Worm (Caenorhabditis elegans) whole organism, early embryonic: ENCODE data around the gene mut-15.
A peak's percentile ranks its signal among the peaks of the same experiment; 100 is the strongest.

Experiments
- B0310.2 ChIP-seq: sonication (generic microtip); optimal IDR thresholded peaks from 2 replicates; lab custom pipeline; 2016; ENCODE audit warnings: mild to moderate bottlenecking, missing genetic modification characterization, missing compliant biosample characterization
- F13C5.2 ChIP-seq: sonication (generic microtip); optimal IDR thresholded peaks from 2 replicates; lab custom pipeline; 2017; ENCODE audit warnings: mild to moderate bottlenecking, missing genetic modification characterization, inconsistent platforms, missing compliant biosample characterization
- aly-1 ChIP-seq: sonication (generic microtip); optimal IDR thresholded peaks from 2 replicates; lab custom pipeline; 2016; ENCODE audit warnings: missing genetic modification characterization, missing compliant biosample characterization
- ama-1 ChIP-seq: fragments of 150-350 bp; optimal IDR thresholded peaks from 2 replicates; lab custom pipeline; 2014
- ceh-13 ChIP-seq: fragments of 200-800 bp; sonication (Bioruptor generic); optimal IDR thresholded peaks from 2 replicates; lab custom pipeline; 2018; ENCODE audit warnings: mild to moderate bottlenecking, missing genetic modification characterization, missing compliant biosample characterization
- ceh-36 ChIP-seq: sonication (generic microtip); optimal IDR thresholded peaks from 2 replicates; lab custom pipeline; 2016; ENCODE audit warnings: missing genetic modification characterization, inconsistent platforms, missing compliant biosample characterization
- ets-7 ChIP-seq: sonication (generic microtip); optimal IDR thresholded peaks from 2 replicates; lab custom pipeline; 2016; ENCODE audit warnings: missing genotype, missing genetic modification characterization, missing compliant biosample characterization
- flt-1 ChIP-seq: fragments of 200-800 bp; sonication (Bioruptor generic); IDR thresholded peaks from 2 replicates; pipeline ENCODE4 v1.3.6; 2022; ENCODE audit warnings: missing genetic modification characterization, missing compliant biosample characterization
- hmbx-1 ChIP-seq: sonication (generic microtip); optimal IDR thresholded peaks from 2 replicates; lab custom pipeline; 2016; ENCODE audit warnings: mild to moderate bottlenecking, missing genetic modification characterization, missing compliant biosample characterization
- hmg-4 ChIP-seq: fragments of 200-800 bp; sonication (Bioruptor generic); optimal IDR thresholded peaks from 2 replicates; lab custom pipeline; 2018; ENCODE audit warnings: mild to moderate bottlenecking, missing genetic modification characterization, missing compliant biosample characterization
- hnd-1 ChIP-seq: sonication (generic microtip); optimal IDR thresholded peaks from 2 replicates; lab custom pipeline; 2016; ENCODE audit warnings: missing genetic modification characterization, missing compliant biosample characterization
- pes-1 ChIP-seq: fragments of 200-800 bp; sonication (Bioruptor generic); IDR thresholded peaks from 2 replicates; pipeline ENCODE4 v1.3.6; 2022; ENCODE audit warnings: missing genetic modification reagents, missing genetic modification characterization, missing compliant biosample characterization
- scrt-1 ChIP-seq: fragments of 200-800 bp; sonication (Bioruptor generic); IDR thresholded peaks from 2 replicates; pipeline ENCODE4 v1.3.6; 2022; ENCODE audit warnings: missing genetic modification characterization, missing compliant biosample characterization
- sea-1 ChIP-seq: fragments of 200-800 bp; sonication (Bioruptor generic); conservative IDR thresholded peaks from 2 replicates; pipeline ENCODE4 v1.3.6; 2022; ENCODE audit warnings: missing genetic modification characterization, missing compliant biosample characterization
- tbx-11 ChIP-seq: fragments of 200-800 bp; sonication (Bioruptor generic); IDR thresholded peaks from 2 replicates; pipeline ENCODE4 v1.3.6; 2022; ENCODE audit warnings: missing genetic modification characterization, missing compliant biosample characterization
- tbx-37 ChIP-seq: fragments of 200-800 bp; sonication (Bioruptor generic); conservative IDR thresholded peaks from 2 replicates; pipeline ENCODE4 v1.3.6; 2022; ENCODE audit warnings: missing genetic modification reagents, missing genetic modification characterization, missing compliant biosample characterization
- tra-4 ChIP-seq: sonication (generic microtip); optimal IDR thresholded peaks from 2 replicates; lab custom pipeline; 2017; ENCODE audit warnings: missing genetic modification characterization, missing compliant biosample characterization

mut-15 gene

DNA sequence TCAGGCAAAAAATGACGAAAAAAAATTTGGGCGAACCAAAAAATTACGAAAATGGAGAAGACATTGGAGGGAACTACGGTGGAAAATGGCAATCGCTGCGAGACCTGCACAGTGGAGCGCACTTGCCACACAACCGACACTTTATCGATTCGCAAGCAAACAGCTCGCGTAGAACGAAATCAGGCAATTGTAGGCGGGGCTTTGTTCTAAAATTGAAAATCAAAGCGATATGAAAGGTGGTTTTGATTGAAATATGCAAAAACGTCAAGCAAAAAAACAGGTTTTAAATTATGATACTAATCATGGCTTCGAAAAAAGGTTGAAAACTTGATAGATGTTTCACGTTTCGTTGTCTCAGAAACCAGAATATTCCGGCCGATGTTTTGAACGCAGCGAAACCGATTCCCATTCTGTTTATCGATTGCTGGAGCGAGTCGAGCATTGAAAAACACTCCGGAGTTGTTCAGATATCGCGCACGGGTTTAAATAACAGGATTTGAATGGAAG, at the start of gene mut-15, which contains the start of gene fib-1:
Gene mut-15 (plus strand): TSS at position 360 of the 507 bp plus-strand sequence.
Gene fib-1 (minus strand): TSS at position 40 of the 507 bp plus-strand sequence.
- TF ChIP-seq sea-1 (GFP tag; lab: Robert Waterston, UW) (no peak), tbx-11 (GFP tag; lab: Robert Waterston, UW) (no peak), scrt-1 (no peak), ets-7 (peak; percentile 60), hmg-4 (GFP tag; lab: Kevin White, UChicago) (peak; percentile 48), ceh-13 (GFP tag; lab: Kevin White, UChicago) (peak; percentile 41), B0310.2 (tag; lab: Kevin White, UChicago) (peak; percentile 24), F13C5.2 (peak; percentile 86)

- TF ChIP-seq tbx-37 (GFP tag; lab: Robert Waterston, UW) (no peak), tbx-11 (GFP tag; lab: Robert Waterston, UW) (no peak), aly-1 (tag; lab: Kevin White, UChicago) (no peak), ets-7 (no peak), pes-1 (GFP tag; lab: Robert Waterston, UW) (no peak), flt-1 (GFP tag; lab: Robert Waterston, UW) (no peak), tra-4 (tag; lab: Kevin White, UChicago) (no peak), hnd-1 (no peak), hmg-4 (GFP tag; lab: Kevin White, UChicago) (no peak), hmbx-1 (tag; lab: Kevin White, UChicago) (no peak), ceh-13 (GFP tag; lab: Kevin White, UChicago) (no peak), scrt-1 (no peak), F13C5.2 (no peak), ama-1 (lab: Kevin White, UChicago) (no peak), ceh-36 (tag; lab: Kevin White, UChicago) (no peak)
Observed at ce11 chrV:14954633-14955032, 47.7 kb upstream of the mut-15 start, which contains the start of gene C30G7.5. C30G7.5 (minus strand) TSS chrV:14954733.

DNA sequence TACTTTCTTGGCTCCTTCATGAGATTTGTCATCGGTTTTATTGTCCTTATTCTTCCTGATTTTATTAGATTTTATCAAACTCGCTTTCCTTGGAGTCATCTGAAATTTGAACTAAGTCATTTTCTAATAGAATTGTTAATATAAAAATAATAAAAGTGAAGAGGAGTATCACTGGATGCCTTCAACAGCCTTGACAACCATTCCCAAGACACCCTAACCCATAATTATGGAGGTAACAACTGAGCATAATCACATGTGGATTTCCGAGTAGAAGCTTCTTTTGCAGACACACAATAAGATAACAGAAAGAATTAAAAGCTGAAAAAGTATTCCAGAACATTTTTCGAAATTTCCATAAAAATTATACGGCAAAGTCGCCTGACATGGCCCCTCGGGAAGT, 46.7 kb upstream of the mut-15 start, which contains the start of gene F02D8.9:
Gene F02D8.9 (minus strand): TSS at position 101 of the 400 bp plus-strand sequence.
- no peak for TF ChIP-seq ceh-13 (GFP tag; lab: Kevin White, UChicago)
- TF ChIP-seq sea-1 (GFP tag; lab: Robert Waterston, UW): no peak

ce11 chrV:14971136-14971535, 31.2 kb upstream of the mut-15 start, which contains the start of gene nlp-59:
nlp-59 (plus strand) TSS chrV:14971436.
- TF ChIP-seq hmg-4 (GFP tag; lab: Kevin White, UChicago): no peak
- no peak for TF ChIP-seq tra-4 (tag; lab: Kevin White, UChicago)
- no peak for TF ChIP-seq hmbx-1 (tag; lab: Kevin White, UChicago)
- TF ChIP-seq sea-1 (GFP tag; lab: Robert Waterston, UW): no peak
- no peak for TF ChIP-seq aly-1 (tag; lab: Kevin White, UChicago)
- TF ChIP-seq ceh-13 (GFP tag; lab: Kevin White, UChicago): no peak
- TF ChIP-seq tbx-11 (GFP tag; lab: Robert Waterston, UW): no peak
- TF ChIP-seq F13C5.2: no peak

DNA sequence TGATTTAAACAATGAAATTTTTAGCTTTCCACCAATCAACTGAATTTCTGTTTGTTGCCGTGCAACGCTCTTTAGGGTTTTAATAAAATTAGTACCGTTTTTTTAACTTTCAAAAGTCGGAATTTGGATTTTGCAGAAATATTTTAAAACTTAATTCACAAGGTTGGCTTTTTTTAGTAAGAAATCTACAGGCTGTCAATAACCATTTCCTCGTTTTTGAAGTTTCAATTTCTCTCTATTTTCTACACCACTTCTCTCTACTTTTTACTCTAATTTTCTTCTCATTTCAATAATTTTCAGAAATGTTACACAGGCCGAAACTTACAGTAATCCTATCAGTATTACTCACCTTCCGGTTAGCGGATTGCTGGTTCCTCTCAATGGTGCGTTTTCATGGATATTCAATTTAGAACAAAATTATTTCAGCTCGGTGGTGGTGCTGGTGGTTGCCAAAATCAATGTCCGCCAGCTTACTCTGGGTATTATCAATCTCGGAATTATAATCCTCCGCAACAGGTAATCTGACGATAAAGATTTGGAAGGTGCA, 24.1 kb upstream of the mut-15 start, which contains the start of the genes grd-12 and F02D8.1:
Gene grd-12 (plus strand): TSS at position 301 of the 547 bp plus-strand sequence.
Gene F02D8.1 (minus strand): TSS at position 497 of the 547 bp plus-strand sequence.
- TF ChIP-seq tbx-37 (GFP tag; lab: Robert Waterston, UW) (no peak), hmg-4 (GFP tag; lab: Kevin White, UChicago) (no peak), ets-7 (no peak), ceh-36 (tag; lab: Kevin White, UChicago) (no peak), scrt-1 (no peak), ceh-13 (GFP tag; lab: Kevin White, UChicago) (no peak)

DNA sequence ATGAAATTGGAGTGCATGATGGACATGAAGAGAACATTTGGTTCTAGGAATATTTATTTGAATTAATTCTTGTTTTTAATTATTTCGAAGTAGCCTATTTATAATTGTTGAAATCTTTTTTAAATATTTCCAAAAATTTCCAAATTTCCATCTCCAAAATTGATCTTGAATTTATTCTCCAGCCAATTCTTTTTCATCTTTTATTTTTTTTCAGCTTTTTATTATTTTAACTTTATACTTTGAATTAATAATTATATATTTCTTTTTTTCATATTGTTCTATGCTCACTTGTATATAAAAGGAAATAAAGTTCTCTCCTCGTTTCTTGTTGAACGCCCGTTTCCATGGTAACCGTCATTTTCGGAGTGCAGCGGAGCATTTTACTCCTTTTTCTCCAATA, 22.4 kb upstream of the mut-15 start, which contains the start of gene xbx-1:
Gene xbx-1 (plus strand): TSS at position 301 of the 400 bp plus-strand sequence.
- TF ChIP-seq F13C5.2: no peak
- no peak for TF ChIP-seq tra-4 (tag; lab: Kevin White, UChicago)
- TF ChIP-seq ceh-13 (GFP tag; lab: Kevin White, UChicago): no peak
- TF ChIP-seq aly-1 (tag; lab: Kevin White, UChicago): no peak

ce11 chrV:14984593-14984992, 17.8 kb upstream of the mut-15 start, which contains the start of gene F02D8.4:
F02D8.4 (plus strand) TSS chrV:14984893.
- TF ChIP-seq hmg-4 (GFP tag; lab: Kevin White, UChicago): no peak
- no peak for TF ChIP-seq hmbx-1 (tag; lab: Kevin White, UChicago)
- no peak for TF ChIP-seq ceh-36 (tag; lab: Kevin White, UChicago)
- TF ChIP-seq sea-1 (GFP tag; lab: Robert Waterston, UW): no peak
- no peak for TF ChIP-seq flt-1 (GFP tag; lab: Robert Waterston, UW)
- no peak for TF ChIP-seq aly-1 (tag; lab: Kevin White, UChicago)
- no peak for TF ChIP-seq scrt-1
- no peak for TF ChIP-seq pes-1 (GFP tag; lab: Robert Waterston, UW)
- TF ChIP-seq hnd-1: no peak
- TF ChIP-seq ceh-13 (GFP tag; lab: Kevin White, UChicago): no peak
- no peak for TF ChIP-seq B0310.2 (tag; lab: Kevin White, UChicago)
- no peak for TF ChIP-seq ets-7
- no peak for TF ChIP-seq ama-1 (lab: Kevin White, UChicago)

ce11 chrV:14990843-14991242, 11.5 kb upstream of the mut-15 start, which contains the start of the genes cdt-2 and T01C3.2:
cdt-2 (minus strand) TSS chrV:14991126.
T01C3.2 (plus strand) TSS chrV:14991168.
- TF ChIP-seq sea-1 (GFP tag; lab: Robert Waterston, UW) (no peak), B0310.2 (tag; lab: Kevin White, UChicago) (no peak), tbx-11 (GFP tag; lab: Robert Waterston, UW) (no peak), flt-1 (GFP tag; lab: Robert Waterston, UW) (no peak), pes-1 (GFP tag; lab: Robert Waterston, UW) (no peak), hmbx-1 (tag; lab: Kevin White, UChicago) (no peak), hmg-4 (GFP tag; lab: Kevin White, UChicago) (no peak), ceh-13 (GFP tag; lab: Kevin White, UChicago) (no peak), aly-1 (tag; lab: Kevin White, UChicago) (no peak), tra-4 (tag; lab: Kevin White, UChicago) (no peak)
